Worm (Caenorhabditis elegans): Measurements from ENCODE around the gene nmr-1.

DNA sequence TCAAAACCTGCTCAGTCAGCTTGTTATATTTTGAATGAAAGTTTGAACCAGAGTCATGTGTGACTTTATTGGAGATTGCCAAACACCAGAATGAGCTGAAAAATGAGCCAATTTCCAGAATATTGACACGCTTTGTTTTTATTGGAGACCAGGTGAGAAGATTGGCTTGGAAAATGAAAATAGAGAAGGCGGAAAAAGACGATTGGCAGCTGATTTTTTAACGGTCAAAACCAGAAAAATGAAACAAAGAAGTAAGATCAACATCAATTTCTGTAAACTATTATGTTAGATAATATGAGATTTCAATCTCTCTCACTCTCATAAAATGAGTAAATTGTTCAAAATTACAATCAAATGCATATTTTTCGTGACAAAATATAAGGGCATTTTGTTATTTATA, 13.3 kb downstream of the nmr-1 start, which contains the start of gene srx-114:
- no peak for TF ChIP-seq ama-1 (optimal IDR thresholded peaks at IDR 0.05)
- no peak for TF ChIP-seq lin-39 (tag; optimal IDR thresholded peaks at IDR 0.05)
- TF ChIP-seq egl-27 (tag; optimal IDR thresholded peaks at IDR 0.05) = no peak
- no peak for TF ChIP-seq unc-62 (GFP tag; optimal IDR thresholded peaks at IDR 0.05)
- no peak for TF ChIP-seq R02D3.7 (tag; optimal IDR thresholded peaks at IDR 0.05)
- no peak for TF ChIP-seq daf-12 (tag; optimal IDR thresholded peaks at IDR 0.05)
